Worm (Caenorhabditis elegans): ENCODE results near the gene F13B6.3.

DNA sequence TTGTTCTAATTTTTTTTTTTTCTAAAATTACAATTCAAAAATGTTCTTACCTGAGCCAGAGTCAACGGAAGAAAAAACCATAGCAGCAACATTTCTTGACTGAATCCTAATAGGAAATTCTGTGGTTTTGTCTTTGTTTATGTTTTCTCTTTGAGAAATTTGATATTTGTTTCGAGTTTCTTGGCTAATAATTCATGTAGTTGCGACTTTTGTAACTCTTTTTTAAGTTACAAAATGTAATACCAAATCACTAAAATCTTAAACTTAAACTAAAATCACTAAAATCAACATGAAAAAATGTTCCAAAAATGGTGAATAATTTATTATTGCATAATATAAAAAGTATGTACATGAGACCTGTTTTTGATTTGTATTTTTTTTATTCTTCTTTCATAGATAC lies 32.0 kb upstream of the F13B6.3 start, which contains the start of gene egas-4:
- no peak for TF ChIP-seq elt-2 (tag; optimal IDR thresholded peaks at IDR 0.05)
- TF ChIP-seq ceh-18 (tag; optimal IDR thresholded peaks at IDR 0.05): no peak
- TF ChIP-seq rnt-1 (tag; optimal IDR thresholded peaks at IDR 0.05): no peak
- TF ChIP-seq hlh-8 (tag; optimal IDR thresholded peaks at IDR 0.05): no peak
- TF ChIP-seq nhr-232 (tag; optimal IDR thresholded peaks at IDR 0.05): no peak
- no peak for TF ChIP-seq fkh-10 (GFP tag; optimal IDR thresholded peaks at IDR 0.05)
- TF ChIP-seq nfya-1 (tag; optimal IDR thresholded peaks at IDR 0.05): no peak
- TF ChIP-seq ceh-30 (tag; optimal IDR thresholded peaks at IDR 0.05): no peak
- TF ChIP-seq hlh-30 (tag; optimal IDR thresholded peaks at IDR 0.05; ENCODE audit: insufficient read depth): no peak
